Worm (Caenorhabditis elegans): ENCODE results near the gene T08D10.5.

ce11 chrX:11985887-11986286, 28.5 kb downstream of the T08D10.5 start, which contains the start of gene C49F5.5:
- TF ChIP-seq nhr-76 (tag; optimal IDR thresholded peaks at IDR 0.05) (no peak), ceh-82 (tag; optimal IDR thresholded peaks at IDR 0.05) (no peak), nhr-77 (tag; optimal IDR thresholded peaks at IDR 0.05) (no peak), sea-2 (GFP tag; optimal IDR thresholded peaks at IDR 0.05) (no peak), lsy-12 (tag; optimal IDR thresholded peaks at IDR 0.05) (no peak), unc-62 (GFP tag; optimal IDR thresholded peaks at IDR 0.05) (no peak), jun-1 (tag; optimal IDR thresholded peaks at IDR 0.05) (no peak), ceh-28 (tag; optimal IDR thresholded peaks at IDR 0.05) (no peak), mml-1 (tag; optimal IDR thresholded peaks at IDR 0.05) (no peak), fkh-10 (GFP tag; optimal IDR thresholded peaks at IDR 0.05) (no peak)

Data from whole organism, L3 larva.